Fruit fly (Drosophila melanogaster): Measurements from ENCODE around the gene Col4a1.

The Col4a1 gene

DNA sequence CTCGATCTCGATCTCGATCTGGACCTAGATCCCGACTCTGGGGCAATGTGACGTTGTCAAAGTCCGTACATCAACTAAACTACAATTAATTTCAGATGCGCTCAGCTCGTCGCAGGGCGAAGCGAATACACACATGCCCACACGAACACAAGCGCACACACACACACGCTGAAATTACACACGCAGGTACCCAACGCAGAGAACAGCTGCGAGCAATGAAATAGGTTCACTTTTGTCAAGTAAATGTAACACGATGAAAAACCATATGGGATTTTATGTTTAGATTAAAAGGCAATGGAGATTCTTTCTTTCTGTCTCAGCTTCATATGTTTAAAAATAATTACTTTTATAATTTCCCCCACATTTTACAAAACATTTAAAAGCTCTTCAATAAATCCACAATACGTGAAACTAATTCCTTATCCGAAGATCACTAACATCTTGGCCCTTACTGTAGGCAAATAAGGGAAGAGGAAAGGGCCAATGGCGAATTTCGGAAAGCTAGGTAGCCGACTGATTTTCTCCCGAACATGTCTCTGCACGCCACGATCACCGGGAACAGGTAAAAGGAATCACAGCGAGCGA is 29.0 kb upstream of the Col4a1 start:
- no peak for TF ChIP-seq Myc (optimal IDR thresholded peaks at IDR 0.05)
- TF ChIP-seq ttk (optimal IDR thresholded peaks at IDR 0.05), result no peak
- TF ChIP-seq insv (optimal IDR thresholded peaks at IDR 0.05), result no peak
- TF ChIP-seq Sin3A (optimal IDR thresholded peaks at IDR 0.05), result no peak
- no peak for TF ChIP-seq psq (optimal IDR thresholded peaks at IDR 0.05)
- no peak for TF ChIP-seq h (optimal IDR thresholded peaks at IDR 0.05)

DNA sequence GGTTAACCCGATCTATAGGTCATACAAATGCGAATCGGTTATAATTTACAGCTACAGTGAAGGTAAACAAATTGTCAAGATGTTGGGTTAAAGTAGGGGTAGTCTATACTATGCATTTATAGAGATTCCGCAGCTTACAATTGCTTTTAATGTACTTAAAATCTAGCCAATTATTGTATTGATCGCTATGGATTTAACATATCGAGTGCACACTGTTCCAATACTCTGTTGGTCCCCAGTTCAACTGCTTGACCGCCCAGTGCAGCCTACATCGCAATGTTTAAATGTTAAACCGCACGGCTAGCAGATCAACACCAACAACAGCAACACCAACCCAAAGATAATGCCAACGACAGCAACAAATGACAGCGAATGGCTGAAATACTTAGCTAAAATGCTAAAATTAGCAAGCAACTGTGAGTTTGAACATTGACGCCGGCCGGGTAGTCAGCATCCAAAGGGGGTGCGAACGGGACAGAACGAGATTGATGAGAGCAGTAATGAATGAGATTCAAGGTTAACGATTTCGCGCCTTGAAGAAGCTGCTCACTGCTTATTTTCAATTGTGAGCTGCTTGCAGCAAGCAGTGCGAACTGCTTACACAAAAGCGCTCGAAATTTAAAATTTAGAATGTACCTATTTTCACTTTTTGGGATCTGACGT is 28.4 kb upstream of the Col4a1 start:
- no peak for TF ChIP-seq h (optimal IDR thresholded peaks at IDR 0.05)
- no peak for TF ChIP-seq ttk (optimal IDR thresholded peaks at IDR 0.05)
- no peak for TF ChIP-seq insv (optimal IDR thresholded peaks at IDR 0.05)
- TF ChIP-seq psq (optimal IDR thresholded peaks at IDR 0.05), result no peak
- TF ChIP-seq Sin3A (optimal IDR thresholded peaks at IDR 0.05), result no peak
- TF ChIP-seq Myc (optimal IDR thresholded peaks at IDR 0.05), result no peak

DNA sequence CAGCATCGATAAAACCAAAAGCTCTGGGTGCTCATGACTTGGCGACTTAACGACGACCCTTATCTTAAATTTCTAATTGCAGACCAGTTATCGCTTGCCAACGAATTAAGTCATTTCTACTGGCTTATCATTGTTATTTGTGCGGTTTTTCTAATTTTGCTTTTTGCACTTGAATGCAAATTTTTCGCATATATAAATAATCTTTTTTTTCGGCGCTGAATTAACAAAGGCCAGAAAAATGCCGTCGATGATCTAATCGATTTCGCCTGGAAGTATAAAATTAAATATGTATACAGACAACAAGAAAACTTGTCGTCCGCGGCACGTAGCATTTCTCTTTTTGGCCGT is 27.9 kb upstream of the Col4a1 start:
- TF ChIP-seq Sin3A (optimal IDR thresholded peaks at IDR 0.05) (no peak), Myc (optimal IDR thresholded peaks at IDR 0.05) (no peak), insv (optimal IDR thresholded peaks at IDR 0.05) (no peak), ttk (optimal IDR thresholded peaks at IDR 0.05) (no peak), psq (optimal IDR thresholded peaks at IDR 0.05) (no peak), h (optimal IDR thresholded peaks at IDR 0.05) (no peak)

DNA sequence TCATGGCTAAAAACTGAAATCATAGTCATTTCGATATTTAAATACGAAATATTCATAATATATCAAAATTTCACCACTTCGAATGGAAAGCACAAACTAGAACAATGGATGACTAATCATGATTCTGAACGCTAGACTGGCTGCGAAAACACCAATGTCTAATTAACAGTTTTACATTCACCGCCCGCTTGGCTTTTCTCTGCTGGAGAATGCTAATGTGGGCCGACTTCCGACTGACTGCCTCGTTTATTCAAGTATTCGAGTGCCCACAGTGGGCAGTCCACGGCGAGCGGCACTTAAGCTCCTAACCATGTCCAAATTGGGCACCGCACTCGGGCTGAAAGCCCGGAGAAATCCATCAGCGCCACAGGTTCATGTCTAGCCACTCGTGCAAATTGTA is 27.4 kb upstream of the Col4a1 start:
- TF ChIP-seq Sin3A (optimal IDR thresholded peaks at IDR 0.05), result no peak
- TF ChIP-seq insv (optimal IDR thresholded peaks at IDR 0.05), result no peak
- TF ChIP-seq h (optimal IDR thresholded peaks at IDR 0.05), result no peak
- TF ChIP-seq ttk (optimal IDR thresholded peaks at IDR 0.05), result no peak
- TF ChIP-seq psq (optimal IDR thresholded peaks at IDR 0.05), result no peak
- TF ChIP-seq Myc (optimal IDR thresholded peaks at IDR 0.05), result no peak

- TF ChIP-seq insv (optimal IDR thresholded peaks at IDR 0.05) (no peak), h (optimal IDR thresholded peaks at IDR 0.05) (no peak), Sin3A (optimal IDR thresholded peaks at IDR 0.05) (no peak), Myc (optimal IDR thresholded peaks at IDR 0.05) (no peak), ttk (optimal IDR thresholded peaks at IDR 0.05) (no peak)
Measured at dm6 chr2L:5002711-5003402, 26.6 kb upstream of the Col4a1 start.

- TF ChIP-seq ttk (optimal IDR thresholded peaks at IDR 0.05), result no peak
- no peak for TF ChIP-seq Myc (optimal IDR thresholded peaks at IDR 0.05)
- no peak for TF ChIP-seq insv (optimal IDR thresholded peaks at IDR 0.05)
- no peak for TF ChIP-seq h (optimal IDR thresholded peaks at IDR 0.05)
- TF ChIP-seq Sin3A (optimal IDR thresholded peaks at IDR 0.05), result no peak
Measured at dm6 chr2L:5003670-5004453, 25.5 kb upstream of the Col4a1 start.

DNA sequence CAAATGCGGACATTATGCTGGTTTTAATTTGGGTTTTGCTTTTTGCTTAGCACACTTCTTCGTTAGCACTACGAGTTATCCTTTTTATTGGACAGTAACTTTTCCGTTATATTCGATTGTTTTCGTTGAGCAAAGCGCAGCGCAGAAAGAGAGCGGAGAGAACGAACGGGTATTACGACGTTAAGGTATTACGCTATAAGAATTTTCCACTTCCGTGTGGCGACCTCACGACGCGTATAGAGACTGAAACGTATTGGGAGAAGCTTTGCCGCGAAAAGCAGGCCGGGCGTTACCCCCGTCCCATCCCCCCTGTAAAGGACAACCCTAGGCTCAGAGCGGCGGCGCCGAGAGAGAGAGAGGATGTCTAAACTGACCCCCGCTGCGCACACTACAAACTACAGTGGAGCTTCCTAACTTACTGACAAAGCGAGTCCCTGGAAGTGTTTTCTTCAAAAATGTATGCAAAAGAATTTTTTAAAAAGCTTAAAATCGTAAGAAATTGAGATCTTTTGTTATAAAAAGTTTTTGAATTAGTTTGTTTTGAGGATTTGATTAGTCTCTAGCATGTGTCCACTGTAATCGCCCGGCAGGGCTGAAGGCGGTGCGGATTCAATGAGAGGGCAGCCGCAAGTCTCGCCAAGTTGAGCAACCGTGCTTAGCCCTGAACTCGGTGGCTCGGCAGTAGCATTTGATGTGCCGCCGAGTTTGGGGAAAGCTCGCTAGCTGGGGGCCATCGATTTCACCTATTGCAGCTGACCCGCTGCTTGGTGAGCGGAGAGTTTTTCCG is 24.5 kb upstream of the Col4a1 start:
- TF ChIP-seq psq (optimal IDR thresholded peaks at IDR 0.05), result no peak
- no peak for TF ChIP-seq h (optimal IDR thresholded peaks at IDR 0.05)
- no peak for TF ChIP-seq ttk (optimal IDR thresholded peaks at IDR 0.05)
- no peak for TF ChIP-seq Myc (optimal IDR thresholded peaks at IDR 0.05)
- no peak for TF ChIP-seq Sin3A (optimal IDR thresholded peaks at IDR 0.05)
- no peak for TF ChIP-seq insv (optimal IDR thresholded peaks at IDR 0.05)

DNA sequence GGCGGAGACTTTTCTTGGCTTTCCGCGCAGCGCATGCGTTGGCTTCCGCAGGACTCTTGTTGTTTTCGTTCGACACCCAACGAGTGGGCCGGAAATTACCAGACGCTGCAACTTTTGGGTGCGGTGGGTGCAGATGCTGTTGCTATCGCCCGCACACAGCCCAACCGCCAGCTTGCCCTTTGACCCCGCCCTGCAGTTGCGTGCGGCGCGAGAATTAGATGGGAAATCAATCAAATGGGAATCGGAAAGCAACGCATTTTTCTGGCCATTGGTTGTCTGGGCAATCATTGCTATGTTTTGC is 24.0 kb upstream of the Col4a1 start:
- TF ChIP-seq insv (optimal IDR thresholded peaks at IDR 0.05) (no peak), Sin3A (optimal IDR thresholded peaks at IDR 0.05) (no peak), ttk (optimal IDR thresholded peaks at IDR 0.05) (no peak), Myc (optimal IDR thresholded peaks at IDR 0.05) (no peak)

DNA sequence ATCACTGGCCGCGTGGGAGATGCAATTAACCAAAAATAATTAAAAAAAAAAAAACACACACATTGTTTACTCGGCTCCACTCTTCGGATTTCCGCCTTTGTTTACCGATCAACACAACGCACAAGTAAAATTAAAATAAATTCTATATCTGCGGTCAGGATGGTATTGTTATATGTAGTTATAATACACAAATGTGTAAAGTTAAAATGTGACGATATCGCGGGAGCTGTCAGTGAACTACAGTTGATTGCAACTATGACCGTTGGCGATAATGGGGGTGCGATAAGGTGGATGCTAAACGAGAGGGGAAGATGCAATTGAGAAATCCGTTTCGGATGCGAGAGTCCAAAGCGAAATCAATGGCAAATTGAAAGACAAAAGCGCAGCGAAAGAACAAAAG is 23.1 kb upstream of the Col4a1 start:
- TF ChIP-seq Myc (optimal IDR thresholded peaks at IDR 0.05) (no peak), insv (optimal IDR thresholded peaks at IDR 0.05) (no peak), Sin3A (optimal IDR thresholded peaks at IDR 0.05) (no peak), h (optimal IDR thresholded peaks at IDR 0.05) (no peak), ttk (optimal IDR thresholded peaks at IDR 0.05) (no peak), psq (optimal IDR thresholded peaks at IDR 0.05) (no peak)

DNA sequence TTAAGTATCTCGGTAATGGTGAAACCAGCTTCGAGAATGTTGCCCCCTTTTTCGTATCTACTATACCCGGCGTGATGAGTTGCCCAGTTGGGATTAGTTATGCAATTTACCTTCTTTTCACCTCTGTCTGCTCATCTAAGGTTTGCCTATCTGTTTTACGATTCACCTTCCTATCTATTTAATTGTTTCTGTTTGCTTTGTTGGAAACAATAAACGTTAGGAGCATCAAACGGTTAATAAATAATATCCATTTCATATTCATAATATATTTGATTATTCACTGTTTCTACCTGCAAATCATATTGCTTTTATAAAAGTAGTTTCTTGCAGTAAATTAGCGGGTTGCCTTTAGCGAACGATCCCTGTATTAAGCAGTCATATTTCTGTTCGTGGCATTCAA is 22.2 kb upstream of the Col4a1 start:
- no peak for TF ChIP-seq insv (optimal IDR thresholded peaks at IDR 0.05)
- TF ChIP-seq h (optimal IDR thresholded peaks at IDR 0.05), result no peak
- TF ChIP-seq psq (optimal IDR thresholded peaks at IDR 0.05), result no peak
- no peak for TF ChIP-seq Myc (optimal IDR thresholded peaks at IDR 0.05)
- TF ChIP-seq ttk (optimal IDR thresholded peaks at IDR 0.05), result no peak
- no peak for TF ChIP-seq Sin3A (optimal IDR thresholded peaks at IDR 0.05)

DNA sequence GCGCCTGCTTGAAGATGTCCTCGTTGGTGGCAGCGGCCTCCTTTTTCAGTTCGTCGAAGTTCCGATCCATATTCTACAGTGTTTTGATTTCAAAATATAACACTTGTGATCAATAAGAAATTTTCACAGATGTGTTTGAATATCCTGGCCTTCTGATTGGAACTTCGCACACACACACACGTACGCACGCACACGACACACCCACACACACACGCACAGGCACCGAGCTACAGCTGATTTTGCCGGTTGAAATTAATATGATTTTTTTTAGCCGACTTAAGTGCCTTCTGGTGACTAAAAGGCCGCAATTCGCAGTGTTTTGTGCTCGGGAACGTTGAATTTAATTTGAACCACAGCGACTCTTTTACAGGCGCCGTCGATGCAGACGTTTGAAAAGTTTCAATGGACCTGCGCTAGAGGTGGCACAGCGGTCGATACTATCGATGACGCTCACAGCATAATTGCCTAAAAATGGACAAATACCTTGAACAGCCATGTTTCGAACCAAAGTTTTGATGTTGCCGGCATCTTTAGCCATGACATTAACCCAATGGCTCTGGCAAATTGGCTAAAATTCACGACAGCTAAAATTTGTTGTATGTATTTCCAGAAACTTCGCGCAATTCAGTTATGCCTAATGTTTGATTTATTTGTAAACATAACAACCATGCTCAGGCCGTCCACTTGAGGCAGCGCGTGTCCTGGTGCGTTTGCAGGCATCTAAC is 19.9 kb upstream of the Col4a1 start, which contains the start of gene Rtnl1:
Rtnl1 (minus strand) TSS at position 415 of the 725 bp plus-strand sequence.
- no peak for TF ChIP-seq Sin3A (optimal IDR thresholded peaks at IDR 0.05)
- no peak for TF ChIP-seq h (optimal IDR thresholded peaks at IDR 0.05)
- no peak for TF ChIP-seq ttk (optimal IDR thresholded peaks at IDR 0.05)
- TF ChIP-seq insv (optimal IDR thresholded peaks at IDR 0.05), result no peak
- no peak for TF ChIP-seq Myc (optimal IDR thresholded peaks at IDR 0.05)
- no peak for TF ChIP-seq psq (optimal IDR thresholded peaks at IDR 0.05)

Data from Kc167 (cell line).